Worm (Caenorhabditis elegans): ENCODE measurements around the gene Y39E4B.10.

The Y39E4B.10 gene

DNA sequence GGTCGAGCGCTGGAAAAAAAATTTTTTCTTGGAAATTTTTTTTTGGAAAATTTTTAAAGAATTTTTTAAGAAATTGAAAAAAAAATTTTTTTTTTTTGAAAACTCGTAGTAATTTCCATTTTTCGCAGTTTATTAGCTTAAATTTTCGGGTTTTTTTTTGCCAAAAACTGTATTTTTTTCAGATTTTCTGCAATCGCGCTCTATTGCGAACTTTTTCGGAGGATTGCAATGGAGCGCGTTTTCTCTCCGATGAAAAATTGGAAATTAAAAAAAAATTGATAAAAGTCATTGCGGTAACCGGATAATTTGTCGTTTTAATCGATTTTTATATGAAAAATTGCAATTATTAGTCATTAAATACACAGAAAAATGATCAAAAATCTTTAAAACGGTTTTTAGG, 893 bp downstream of the Y39E4B.10 start:
- peak; percentile 47 for TF ChIP-seq lsl-1 (GFP tag; optimal IDR thresholded peaks at IDR 0.05)
- no peak for TF ChIP-seq cebp-1 (GFP tag; IDR thresholded peaks at IDR 0.05)
- TF ChIP-seq cebp-1 (tag; optimal IDR thresholded peaks at IDR 0.05): no peak
- no peak for TF ChIP-seq ama-1 (optimal IDR thresholded peaks at IDR 0.05)
- no peak for TF ChIP-seq ama-1 (GFP tag; optimal IDR thresholded peaks at IDR 0.05)
- peak; percentile 75 for TF ChIP-seq mcd-1 (GFP tag; IDR thresholded peaks at IDR 0.05)
- TF ChIP-seq D2030.7 (GFP tag; IDR thresholded peaks at IDR 0.05): peak; percentile 33; the same call in 1 of the 2 replicates
- no peak for TF ChIP-seq tlf-1 (GFP tag; optimal IDR thresholded peaks at IDR 0.05)
- peak; percentile 34 for TF ChIP-seq efl-1 (GFP tag; optimal IDR thresholded peaks at IDR 0.05)

DNA sequence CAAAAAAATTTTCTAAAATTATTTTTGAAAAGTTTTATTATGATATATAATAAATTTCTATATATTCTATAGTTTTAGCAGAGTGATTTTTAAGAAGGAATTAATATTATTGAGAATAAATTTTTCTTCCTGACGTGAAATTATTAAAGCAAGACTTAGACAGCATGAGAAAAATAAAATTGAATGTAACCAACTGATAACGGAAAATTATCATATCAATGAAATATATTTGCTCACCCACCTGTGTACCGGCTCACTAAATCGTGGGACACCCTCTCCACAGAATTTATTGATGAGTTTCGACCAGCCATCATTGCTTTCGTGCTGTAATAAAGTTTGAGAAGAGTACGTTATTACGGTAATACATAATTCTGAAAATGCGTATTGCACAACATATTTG, 13.4 kb downstream of the Y39E4B.10 start, which contains the start of gene bre-2:
Gene bre-2, minus strand, starts transcription at position 326 of the 400 bp plus-strand sequence.
- TF ChIP-seq F23B12.7 (tag; optimal IDR thresholded peaks at IDR 0.05; ENCODE audit: insufficient read depth) (no peak), bed-1 (GFP tag; IDR thresholded peaks at IDR 0.05) (no peak), B0336.3 (GFP tag; IDR thresholded peaks at IDR 0.05) (no peak), rpc-1 (optimal IDR thresholded peaks at IDR 0.05) (no peak), rpc-1 (tag; optimal IDR thresholded peaks at IDR 0.05) (no peak), dpff-1 (tag; optimal IDR thresholded peaks at IDR 0.05) (no peak), hlh-12 (tag; optimal IDR thresholded peaks at IDR 0.05) (no peak), dpl-1 (GFP tag; optimal IDR thresholded peaks at IDR 0.05) (no peak), sea-2 (GFP tag; IDR thresholded peaks at IDR 0.05) (no peak), mes-4 (tag; optimal IDR thresholded peaks at IDR 0.05) (no peak), let-526 (GFP tag; IDR thresholded peaks at IDR 0.05) (no peak), ccch-3 (GFP tag; optimal IDR thresholded peaks at IDR 0.05) (no peak), T07F8.4 (tag; optimal IDR thresholded peaks at IDR 0.05) (no peak), ztf-28 (GFP tag; IDR thresholded peaks at IDR 0.05) (no peak), Y95B8A.8 (GFP tag; IDR thresholded peaks at IDR 0.05) (no peak), ztf-18 (tag; optimal IDR thresholded peaks at IDR 0.05) (no peak), nfyb-1 (GFP tag; IDR thresholded peaks at IDR 0.05) (no peak), gei-17 (GFP tag; optimal IDR thresholded peaks at IDR 0.05) (no peak), lag-1 (GFP tag; IDR thresholded peaks at IDR 0.05) (no peak), hmg-1.2 (GFP tag; IDR thresholded peaks at IDR 0.05) (no peak), C17E4.6 (GFP tag; IDR thresholded peaks at IDR 0.05) (no peak)

DNA sequence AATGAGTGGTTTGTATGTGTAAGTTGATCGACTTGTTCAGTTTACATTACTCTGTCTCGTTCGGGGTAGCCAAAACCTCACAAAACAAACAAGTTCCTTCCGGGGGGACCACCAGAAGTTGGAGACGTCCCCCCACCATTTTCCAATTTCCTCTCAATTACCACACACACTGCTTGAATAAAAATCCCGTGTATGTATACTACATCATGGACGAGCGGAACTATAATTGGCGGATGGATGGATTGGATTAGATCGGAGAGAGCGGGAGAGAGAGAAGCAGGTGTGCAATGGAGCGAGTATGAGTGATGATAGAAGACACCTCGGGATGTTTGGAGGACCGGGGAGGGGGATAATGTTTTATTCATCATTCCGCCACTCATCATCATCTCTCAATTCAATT, 21.4 kb downstream of the Y39E4B.10 start:
- TF ChIP-seq F23B12.7 (tag; optimal IDR thresholded peaks at IDR 0.05; ENCODE audit: insufficient read depth) (no peak), ztf-28 (GFP tag; IDR thresholded peaks at IDR 0.05) (0 out of 2 replicates have a peak, but pooled peaks have one; percentile 34)

DNA sequence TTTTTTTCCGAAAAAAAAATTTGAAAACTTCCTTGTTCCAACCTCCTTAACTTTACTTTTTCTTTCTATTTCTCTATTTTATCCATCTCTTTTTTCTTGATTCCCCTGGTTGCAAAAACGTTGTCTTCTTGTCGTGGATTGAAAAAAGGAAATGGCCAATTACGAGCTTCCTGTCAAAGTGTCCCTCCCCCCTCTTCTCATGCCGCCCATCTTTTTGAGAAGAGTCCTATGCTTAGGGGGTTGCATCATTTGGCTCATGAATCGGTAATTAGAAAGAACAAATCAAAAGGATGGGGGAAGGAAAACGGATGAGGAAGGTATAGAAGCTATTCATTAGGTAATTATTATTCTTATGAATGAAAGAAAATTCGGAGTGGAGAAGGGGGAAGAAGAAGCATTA, 25.5 kb downstream of the Y39E4B.10 start:
- TF ChIP-seq gei-17 (GFP tag; optimal IDR thresholded peaks at IDR 0.05): no peak
- no peak for TF ChIP-seq ceh-58 (GFP tag; IDR thresholded peaks at IDR 0.05)
- TF ChIP-seq attf-3 (GFP tag; conservative IDR thresholded peaks at IDR 0.05): no peak
- no peak for TF ChIP-seq B0261.1 (tag; optimal IDR thresholded peaks at IDR 0.05)
- no peak for TF ChIP-seq ztf-6 (GFP tag; IDR thresholded peaks at IDR 0.05)
- no peak for TF ChIP-seq ztf-26 (tag; optimal IDR thresholded peaks at IDR 0.05)
- TF ChIP-seq fkh-3 (tag; optimal IDR thresholded peaks at IDR 0.05): no peak
- no peak for TF ChIP-seq ekl-4 (GFP tag; IDR thresholded peaks at IDR 0.05)
- TF ChIP-seq ama-1 (optimal IDR thresholded peaks at IDR 0.05): no peak
- no peak for TF ChIP-seq ama-1 (GFP tag; optimal IDR thresholded peaks at IDR 0.05)
- no peak for TF ChIP-seq F55B11.4 (tag; optimal IDR thresholded peaks at IDR 0.05; ENCODE audit: borderline replicate concordance, insufficient read depth)
- no peak for TF ChIP-seq sea-2 (GFP tag; IDR thresholded peaks at IDR 0.05)
- no peak for TF ChIP-seq nhr-179 (tag; optimal IDR thresholded peaks at IDR 0.05)
- TF ChIP-seq snpc-1.1 (tag; optimal IDR thresholded peaks at IDR 0.05; ENCODE audit: insufficient read depth): no peak
- no peak for TF ChIP-seq ceh-91 (GFP tag; IDR thresholded peaks at IDR 0.05)
- TF ChIP-seq nhr-80 (tag; optimal IDR thresholded peaks at IDR 0.05): no peak
- no peak for TF ChIP-seq ztf-22 (GFP tag; optimal IDR thresholded peaks at IDR 0.05)
- no peak for TF ChIP-seq ceh-40 (GFP tag; IDR thresholded peaks at IDR 0.05)
- TF ChIP-seq pha-4 (tag; optimal IDR thresholded peaks at IDR 0.05): no peak
